Worm (Caenorhabditis elegans): ENCODE measurements around the gene unc-10.

The unc-10 gene

DNA sequence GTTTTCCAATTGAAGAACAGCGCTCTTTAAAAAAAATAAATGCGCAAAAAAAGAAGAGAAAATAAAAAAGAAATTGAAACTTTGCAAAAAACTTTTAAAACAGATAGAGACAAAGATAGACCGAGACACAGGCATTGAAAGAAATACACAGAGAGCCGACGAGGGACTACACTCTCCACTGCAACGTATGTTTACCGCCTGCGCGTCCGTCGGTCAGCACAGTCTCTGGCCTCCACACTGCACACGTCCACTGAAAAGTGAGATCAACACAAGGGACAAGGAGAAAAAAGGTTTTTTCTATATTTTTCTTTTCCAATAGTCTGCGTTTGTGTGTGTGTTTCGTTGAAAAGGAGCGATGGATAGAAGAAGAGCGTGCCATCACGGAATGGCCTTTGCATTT is 26.3 kb upstream of the unc-10 start:
- TF ChIP-seq snpc-4 (tag; optimal IDR thresholded peaks at IDR 0.05), result peak; percentile 10
- no peak for TF ChIP-seq mab-5 (tag; optimal IDR thresholded peaks at IDR 0.05)
- no peak for TF ChIP-seq egl-27 (tag; optimal IDR thresholded peaks at IDR 0.05)
- TF ChIP-seq dmd-4 (tag; optimal IDR thresholded peaks at IDR 0.05), result no peak
- TF ChIP-seq nhr-25 (tag; optimal IDR thresholded peaks at IDR 0.05), result peak; percentile 52
- peak; percentile 13 for TF ChIP-seq Y55F3AM.14 (GFP tag; optimal IDR thresholded peaks at IDR 0.05)
- TF ChIP-seq ZK546.5 (tag; optimal IDR thresholded peaks at IDR 0.05), result no peak
- TF ChIP-seq peb-1 (tag; optimal IDR thresholded peaks at IDR 0.05), result no peak
- TF ChIP-seq R02D3.7 (tag; optimal IDR thresholded peaks at IDR 0.05), result no peak
- peak; percentile 11 to 59 for TF ChIP-seq lsy-2 (tag; optimal IDR thresholded peaks at IDR 0.05)
- no peak for TF ChIP-seq elt-3 (tag; optimal IDR thresholded peaks at IDR 0.05)
- TF ChIP-seq ceh-16 (tag; optimal IDR thresholded peaks at IDR 0.05), result no peak
- no peak for TF ChIP-seq nhr-77 (tag; optimal IDR thresholded peaks at IDR 0.05)
- TF ChIP-seq nhr-10 (tag; optimal IDR thresholded peaks at IDR 0.05), result no peak
- TF ChIP-seq gmeb-1 (tag; optimal IDR thresholded peaks at IDR 0.05), result no peak
- no peak for TF ChIP-seq ztf-11 (tag; optimal IDR thresholded peaks at IDR 0.05)
- TF ChIP-seq mbf-1 (tag; optimal IDR thresholded peaks at IDR 0.05), result no peak
- no peak for TF ChIP-seq alr-1 (tag; optimal IDR thresholded peaks at IDR 0.05)
- TF ChIP-seq sem-4 (tag; optimal IDR thresholded peaks at IDR 0.05), result no peak
- TF ChIP-seq F13H6.1 (tag; optimal IDR thresholded peaks at IDR 0.05), result peak; percentile 85
- no peak for TF ChIP-seq lin-13 (GFP tag; optimal IDR thresholded peaks at IDR 0.05)
- TF ChIP-seq mdl-1 (tag; optimal IDR thresholded peaks at IDR 0.05), result peak in 1 of 2 experiments; percentile 3
- no peak for TF ChIP-seq nhr-237 (tag; optimal IDR thresholded peaks at IDR 0.05)
- TF ChIP-seq elt-1 (tag; optimal IDR thresholded peaks at IDR 0.05), result no peak
- peak; percentile 85 for TF ChIP-seq crh-2 (tag; optimal IDR thresholded peaks at IDR 0.05)
- TF ChIP-seq lin-11 (tag; optimal IDR thresholded peaks at IDR 0.05), result peak; percentile 37
- TF ChIP-seq sma-3 (GFP tag; optimal IDR thresholded peaks at IDR 0.05), result peak; percentile 26
- no peak for TF ChIP-seq nhr-12 (tag; optimal IDR thresholded peaks at IDR 0.05)
- no peak for TF ChIP-seq ama-1 (optimal IDR thresholded peaks at IDR 0.05)
- TF ChIP-seq nhr-129 (tag; optimal IDR thresholded peaks at IDR 0.05), result peak; percentile 84
- peak; percentile 65 for TF ChIP-seq blmp-1 (tag; optimal IDR thresholded peaks at IDR 0.05; ENCODE audit: insufficient read depth)
- no peak for TF ChIP-seq ztf-1 (GFP tag; conservative IDR thresholded peaks at IDR 0.05)
- TF ChIP-seq unc-62 (GFP tag; optimal IDR thresholded peaks at IDR 0.05), result no peak
- no peak for TF ChIP-seq aly-2 (tag; optimal IDR thresholded peaks at IDR 0.05)
- no peak for TF ChIP-seq ceh-82 (tag; optimal IDR thresholded peaks at IDR 0.05)
- no peak for TF ChIP-seq nhr-11 (tag; optimal IDR thresholded peaks at IDR 0.05)
- TF ChIP-seq nhr-23 (tag; optimal IDR thresholded peaks at IDR 0.05), result no peak
- TF ChIP-seq fos-1 (tag; optimal IDR thresholded peaks at IDR 0.05), result peak; percentile 73
- no peak for TF ChIP-seq unc-39 (tag; optimal IDR thresholded peaks at IDR 0.05)
- TF ChIP-seq ztf-4 (tag; optimal IDR thresholded peaks at IDR 0.05), result no peak
- no peak for TF ChIP-seq skn-1 (tag; optimal IDR thresholded peaks at IDR 0.05)
- TF ChIP-seq nhr-6 (tag; optimal IDR thresholded peaks at IDR 0.05), result peak; percentile 14
- TF ChIP-seq lin-39 (tag; optimal IDR thresholded peaks at IDR 0.05), result no peak
- TF ChIP-seq unc-55 (GFP tag; optimal IDR thresholded peaks at IDR 0.05), result peak; percentile 81
- no peak for TF ChIP-seq nhr-21 (tag; optimal IDR thresholded peaks at IDR 0.05)
- TF ChIP-seq zag-1 (tag; optimal IDR thresholded peaks at IDR 0.05), result peak; percentile 76
- peak; percentile 89 for TF ChIP-seq sma-9 (GFP tag; optimal IDR thresholded peaks at IDR 0.05)
- no peak for TF ChIP-seq sma-9 (tag; optimal IDR thresholded peaks at IDR 0.05)
- TF ChIP-seq C34F6.9 (tag; optimal IDR thresholded peaks at IDR 0.05), result peak; percentile 75

Data from whole organism, L2 larva.